Fruit fly (Drosophila melanogaster) whole organism, prepupa: Measurements from ENCODE around the gene CG4766.

Experiments
- CG4318 ChIP-seq: fragments of 200-800 bp; sonication (Bioruptor generic); optimal IDR thresholded peaks from 3 replicates; lab custom pipeline; 2017; ENCODE audit warnings: missing biosample characterization, mild to moderate bottlenecking, missing genetic modification characterization
- CG6854 ChIP-seq: fragments of 200-800 bp; sonication (Bioruptor generic); optimal IDR thresholded peaks from 2 replicates; lab custom pipeline; 2017; ENCODE audit warnings: missing biosample characterization, mild to moderate bottlenecking, missing genetic modification characterization
- Gug ChIP-seq: fragments of 200-800 bp; sonication (Bioruptor generic); IDR thresholded peaks from 2 replicates; pipeline ENCODE4 v1.3.6; 2022; ENCODE audit warnings: missing biosample characterization, missing genetic modification characterization
- Met ChIP-seq: fragments of 200-800 bp; sonication (Bioruptor generic); optimal IDR thresholded peaks from 3 replicates; lab custom pipeline; 2016; ENCODE audit warnings: missing biosample characterization, missing genetic modification characterization

DNA sequence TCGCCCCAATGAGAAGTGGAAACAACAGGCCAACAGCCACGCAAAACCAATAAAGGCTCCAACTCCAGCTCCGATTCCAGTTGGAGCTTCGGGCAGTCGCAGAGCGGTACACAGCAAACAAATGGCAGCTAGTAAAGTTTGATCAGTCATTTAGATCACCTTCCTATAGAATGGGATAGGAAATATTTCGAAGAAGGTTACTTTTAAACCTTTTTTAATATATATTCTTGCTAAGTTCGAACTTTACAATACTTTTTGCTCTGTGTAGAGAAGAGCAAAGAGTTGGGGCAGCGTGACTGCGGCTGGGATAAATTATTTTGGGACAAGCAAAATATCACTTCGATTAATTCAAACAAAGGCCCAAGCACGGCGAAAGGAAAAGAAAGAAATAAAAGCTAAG lies 19.7 kb upstream of the CG4766 start:
- TF ChIP-seq Met (GFP tag; lab: Kevin White, UChicago) (peak; percentile 89), CG6854 (GFP tag; lab: Kevin White, UChicago) (peak; percentile 73), Gug (GFP tag; lab: Robert Waterston, UW) (no peak), CG4318 (peak; percentile 3)
